Worm (Caenorhabditis elegans) whole organism, L4 larva: Measurements from ENCODE around the gene sft-1.

Experiments
- D1046.2 ChIP-seq: fragments of 200-800 bp; sonication (Bioruptor generic); IDR thresholded peaks from 2 replicates; pipeline ENCODE4 v1.3.6; 2022; ENCODE audit warnings: missing genetic modification characterization, missing compliant biosample characterization
- F44E2.7 ChIP-seq: fragments of 200-800 bp; sonication (Bioruptor generic); IDR thresholded peaks from 2 replicates; pipeline ENCODE4 v2.1.2; 2022; ENCODE audit warnings: missing genetic modification characterization, missing compliant biosample characterization
- T20F7.1 ChIP-seq: fragments of 200-800 bp; sonication (Bioruptor generic); optimal IDR thresholded peaks from 2 replicates; lab custom pipeline; 2018; ENCODE audit warnings: mild to moderate bottlenecking, missing genetic modification characterization, missing compliant biosample characterization
- T26A8.4 ChIP-seq: fragments of 200-800 bp; sonication (Bioruptor generic); IDR thresholded peaks from 2 replicates; pipeline ENCODE4 v1.3.6; 2022; ENCODE audit warnings: missing genetic modification characterization, missing compliant biosample characterization
- Y75B8A.6 ChIP-seq: fragments of 200-800 bp; sonication (Bioruptor generic); IDR thresholded peaks from 2 replicates; pipeline ENCODE4 v1.3.6; 2022; ENCODE audit warnings: missing genetic modification reagents, missing genetic modification characterization, missing compliant biosample characterization
- ZK337.2 ChIP-seq: fragments of 200-800 bp; sonication (Bioruptor generic); IDR thresholded peaks from 2 replicates; pipeline ENCODE4 v1.3.6; 2022; ENCODE audit warnings: missing genetic modification reagents, missing genetic modification characterization, missing compliant biosample characterization
- ZK546.5 ChIP-seq, 2 experiments: sonication (generic microtip); optimal IDR thresholded peaks; 2 replicates each; lab custom pipeline; 2017; ENCODE audit warnings: missing biosample characterization in 2 of 2, missing genetic modification characterization in 2 of 2
- aly-2 ChIP-seq: sonication (generic microtip); optimal IDR thresholded peaks from 2 replicates; lab custom pipeline; 2018; ENCODE audit warnings: missing biosample characterization, missing genetic modification characterization
- arid-1 ChIP-seq: fragments of 200-800 bp; sonication (Bioruptor generic); conservative IDR thresholded peaks from 2 replicates; pipeline ENCODE4 v1.3.6; 2022; ENCODE audit warnings: missing genetic modification reagents, missing genetic modification characterization, missing compliant biosample characterization
- ces-1 ChIP-seq: fragments of 150-350 bp; sonication (generic microtip); optimal IDR thresholded peaks from 4 replicates; lab custom pipeline; 2014; ENCODE audit warnings: missing biosample characterization, missing genetic modification reagents, missing genetic modification characterization
- cey-2 ChIP-seq: sonication (generic microtip); optimal IDR thresholded peaks from 3 replicates; lab custom pipeline; 2017; ENCODE audit warnings: missing genetic modification characterization, mild to moderate bottlenecking, missing compliant biosample characterization, antibody characterized with exemption, borderline replicate concordance; ENCODE audit not compliant: insufficient read depth
- ctbp-1 ChIP-seq: fragments of 200-800 bp; sonication (Bioruptor generic); IDR thresholded peaks from 2 replicates; pipeline ENCODE4 v1.3.6; 2022; ENCODE audit warnings: missing genetic modification reagents, missing genetic modification characterization, missing compliant biosample characterization
- daf-12 ChIP-seq: fragments of 150-350 bp; optimal IDR thresholded peaks from 2 replicates; lab custom pipeline; 2014; ENCODE audit warnings: missing biosample characterization, missing genetic modification reagents, missing genetic modification characterization
- daf-16 ChIP-seq, 3 experiments: sonication (generic microtip); optimal IDR thresholded peaks; 2 replicates each; lab custom pipeline; 2016 to 2017; ENCODE audit warnings: missing genetic modification characterization in 3 of 3, missing genetic modification reagents in 3 of 3, mild to moderate bottlenecking in 2 of 3, missing compliant biosample characterization in 2 of 3, missing biosample characterization in 1 of 3, moderate library complexity in 1 of 3
- daf-8 ChIP-seq: fragments of 200-800 bp; sonication (Bioruptor generic); IDR thresholded peaks from 2 replicates; pipeline ENCODE4 v1.3.6; 2022; ENCODE audit warnings: missing genetic modification characterization, missing compliant biosample characterization
- dmd-8 ChIP-seq: fragments of 200-800 bp; sonication (Bioruptor generic); IDR thresholded peaks from 2 replicates; pipeline ENCODE4 v1.3.6; 2022; ENCODE audit warnings: missing genetic modification characterization, missing compliant biosample characterization
- dmd-9 ChIP-seq: fragments of 200-800 bp; sonication (Bioruptor generic); IDR thresholded peaks from 2 replicates; pipeline ENCODE4 v1.3.6; 2022; ENCODE audit warnings: missing genetic modification reagents, missing genetic modification characterization, missing compliant biosample characterization
- dve-1 ChIP-seq: sonication (generic microtip); optimal IDR thresholded peaks from 2 replicates; lab custom pipeline; 2017; ENCODE audit warnings: antibody characterized with exemption, mild to moderate bottlenecking, missing genetic modification characterization, missing compliant biosample characterization; ENCODE audit not compliant: insufficient read depth
- egl-43 ChIP-seq: fragments of 200-800 bp; sonication (Bioruptor generic); IDR thresholded peaks from 2 replicates; pipeline ENCODE4 v1.3.6; 2022; ENCODE audit warnings: missing genetic modification reagents, missing genetic modification characterization, missing compliant biosample characterization
- fkh-10 ChIP-seq: fragments of 150-350 bp; optimal IDR thresholded peaks from 2 replicates; lab custom pipeline; 2014; ENCODE audit warnings: missing biosample characterization, missing genetic modification reagents, missing genetic modification characterization
- fos-1 ChIP-seq: fragments of 150-350 bp; optimal IDR thresholded peaks from 2 replicates; lab custom pipeline; 2014; ENCODE audit warnings: missing biosample characterization, missing genetic modification characterization
- hlh-11 ChIP-seq: fragments of 200-800 bp; sonication (Bioruptor generic); optimal IDR thresholded peaks from 2 replicates; lab custom pipeline; 2018; ENCODE audit warnings: mild to moderate bottlenecking, missing genetic modification characterization, missing compliant biosample characterization
- hlh-30 ChIP-seq: sonication (generic microtip); optimal IDR thresholded peaks from 2 replicates; lab custom pipeline; 2017; ENCODE audit warnings: antibody characterized with exemption, mild to moderate bottlenecking, missing genetic modification characterization, missing compliant biosample characterization; ENCODE audit not compliant: insufficient read depth
- jun-1 ChIP-seq: fragments of 150-350 bp; optimal IDR thresholded peaks from 2 replicates; lab custom pipeline; 2014; ENCODE audit warnings: missing biosample characterization, missing genetic modification reagents, missing genetic modification characterization
- lin-29 ChIP-seq: fragments of 200-800 bp; sonication (Bioruptor generic); IDR thresholded peaks from 2 replicates; pipeline ENCODE4 v1.3.6; 2022; ENCODE audit warnings: missing genetic modification reagents, missing genetic modification characterization, missing compliant biosample characterization
- lin-38 ChIP-seq: fragments of 200-800 bp; sonication (Bioruptor generic); IDR thresholded peaks from 2 replicates; pipeline ENCODE4 v1.3.6; 2022; ENCODE audit warnings: missing genetic modification reagents, missing genetic modification characterization, missing compliant biosample characterization
- lin-39 ChIP-seq: fragments of 150-350 bp; optimal IDR thresholded peaks from 2 replicates; lab custom pipeline; 2014; ENCODE audit warnings: missing biosample characterization, missing genetic modification reagents, missing genetic modification characterization
- lir-3 ChIP-seq: sonication (generic microtip); optimal IDR thresholded peaks from 2 replicates; lab custom pipeline; 2016; ENCODE audit warnings: mild to moderate bottlenecking, missing genetic modification characterization, missing compliant biosample characterization
- mdt-29 ChIP-seq: fragments of 200-800 bp; sonication (Bioruptor generic); IDR thresholded peaks from 2 replicates; pipeline ENCODE4 v1.3.6; 2022; ENCODE audit warnings: missing genetic modification reagents, missing genetic modification characterization, missing compliant biosample characterization
- mes-2 ChIP-seq: sonication (generic microtip); optimal IDR thresholded peaks from 2 replicates; lab custom pipeline; 2016; ENCODE audit warnings: missing genotype, mild to moderate bottlenecking, missing genetic modification characterization, missing compliant biosample characterization; ENCODE audit not compliant: poor library complexity, severe bottlenecking
- mxl-3 ChIP-seq: fragments of 200-800 bp; sonication (Bioruptor generic); optimal IDR thresholded peaks from 2 replicates; lab custom pipeline; 2018; ENCODE audit warnings: mild to moderate bottlenecking, missing genetic modification characterization, missing compliant biosample characterization
- nhr-10 ChIP-seq: fragments of 150-350 bp; optimal IDR thresholded peaks from 2 replicates; lab custom pipeline; 2014; ENCODE audit warnings: missing biosample characterization, missing genetic modification characterization
- nhr-237 ChIP-seq: sonication (generic microtip); optimal IDR thresholded peaks from 2 replicates; lab custom pipeline; 2017; ENCODE audit warnings: missing biosample characterization, missing genetic modification characterization
- nhr-25 ChIP-seq: sonication (generic microtip); optimal IDR thresholded peaks from 2 replicates; lab custom pipeline; 2017; ENCODE audit warnings: missing genetic modification characterization, mild to moderate bottlenecking, missing compliant biosample characterization, antibody characterized with exemption, moderate library complexity, borderline replicate concordance; ENCODE audit not compliant: insufficient read depth
- nhr-41 ChIP-seq: fragments of 200-800 bp; sonication (Bioruptor generic); IDR thresholded peaks from 2 replicates; pipeline ENCODE4 v1.3.6; 2022; ENCODE audit warnings: missing genetic modification reagents, missing genetic modification characterization, missing compliant biosample characterization
- nhr-6 ChIP-seq: fragments of 150-350 bp; optimal IDR thresholded peaks from 2 replicates; lab custom pipeline; 2014; ENCODE audit warnings: missing biosample characterization, missing genetic modification characterization
- nhr-77 ChIP-seq: fragments of 150-350 bp; optimal IDR thresholded peaks from 2 replicates; lab custom pipeline; 2014; ENCODE audit warnings: missing biosample characterization, missing genetic modification characterization
- pha-4 ChIP-seq, 2 experiments: fragments of 150-350 bp in 1 of 2; fragments of 200-800 bp in 1 of 2; sonication (Bioruptor generic) in 1 of 2; IDR thresholded peaks in 1 of 2; optimal IDR thresholded peaks in 1 of 2; 2 replicates each; pipeline versions ENCODE4 v1.3.6 to Lab custom; 2014 to 2022; ENCODE audit warnings: missing genetic modification characterization in 2 of 2, missing genetic modification reagents in 2 of 2, missing biosample characterization in 1 of 2, missing compliant biosample characterization in 1 of 2
- pqm-1 ChIP-seq: sonication (generic microtip); optimal IDR thresholded peaks from 2 replicates; lab custom pipeline; 2017; ENCODE audit warnings: missing biosample characterization, missing genetic modification characterization
- saeg-2 ChIP-seq: fragments of 200-800 bp; sonication (Bioruptor generic); IDR thresholded peaks from 2 replicates; pipeline ENCODE4 v1.3.6; 2022; ENCODE audit warnings: missing genetic modification reagents, missing genetic modification characterization, missing compliant biosample characterization
- snpc-1.2 ChIP-seq: fragments of 200-800 bp; sonication (Bioruptor generic); IDR thresholded peaks from 2 replicates; pipeline ENCODE4 v1.3.6; 2022; ENCODE audit warnings: missing genetic modification reagents, missing genetic modification characterization, missing compliant biosample characterization
- tag-97 ChIP-seq: fragments of 200-800 bp; sonication (Bioruptor generic); IDR thresholded peaks from 2 replicates; pipeline ENCODE4 v1.3.6; 2022; ENCODE audit warnings: missing genetic modification characterization, missing compliant biosample characterization
- tra-1 ChIP-seq: fragments of 200-800 bp; sonication (Bioruptor generic); IDR thresholded peaks from 2 replicates; pipeline ENCODE4 v1.3.6; 2022; ENCODE audit warnings: missing genetic modification reagents, missing genetic modification characterization, missing compliant biosample characterization
- unc-39 ChIP-seq: sonication (generic microtip); optimal IDR thresholded peaks from 2 replicates; lab custom pipeline; 2017; ENCODE audit warnings: missing biosample characterization, missing genetic modification characterization
- zfp-2 ChIP-seq: sonication (generic microtip); optimal IDR thresholded peaks from 2 replicates; lab custom pipeline; 2016; ENCODE audit warnings: mild to moderate bottlenecking, missing genetic modification characterization, missing compliant biosample characterization
- zip-11 ChIP-seq: fragments of 200-800 bp; sonication (Bioruptor generic); IDR thresholded peaks from 2 replicates; pipeline ENCODE4 v1.3.6; 2022; ENCODE audit warnings: missing genetic modification characterization, missing compliant biosample characterization
- ztf-7 ChIP-seq: fragments of 150-350 bp; optimal IDR thresholded peaks from 2 replicates; lab custom pipeline; 2014; ENCODE audit warnings: missing biosample characterization, missing genetic modification characterization

The sft-1 gene

DNA sequence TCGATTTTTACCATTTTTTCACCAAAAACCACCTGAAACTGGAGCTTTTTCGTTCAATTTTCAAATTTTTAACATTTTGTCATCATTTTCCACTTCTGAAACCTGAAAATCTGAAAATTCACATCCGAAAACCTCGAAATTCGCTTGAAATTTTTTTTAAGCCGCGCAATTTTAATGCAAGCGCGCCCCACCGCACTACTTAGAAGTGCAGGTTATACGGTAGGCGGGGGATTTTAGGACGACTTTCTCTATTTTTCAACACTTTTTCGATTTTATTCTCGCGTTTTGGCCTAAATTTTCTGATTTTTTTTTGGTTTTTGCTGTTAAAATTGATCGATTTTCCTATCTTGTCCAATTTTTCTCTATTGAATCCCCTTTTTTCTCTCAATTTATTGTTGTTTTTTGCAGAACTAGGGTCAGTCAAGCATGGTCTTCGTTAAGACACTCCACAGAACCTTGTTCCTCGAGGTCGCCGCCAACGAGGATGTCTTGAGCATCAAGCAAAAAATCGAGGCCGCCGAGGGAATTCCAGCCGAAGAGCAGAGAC lies 18.5 kb upstream of the sft-1 start, which contains the start of gene ubl-1 (continued):
- TF ChIP-seq daf-8 (GFP tag; lab: Robert Waterston, UW): no peak
- peak; percentile 80 for TF ChIP-seq zfp-2 (tag; lab: Kevin White, UChicago)
- TF ChIP-seq tag-97 (GFP tag; lab: Robert Waterston, UW): no peak
- TF ChIP-seq daf-16 (GFP tag; optimal IDR thresholded peaks at IDR 0.05; lab: Kevin White, UChicago): no peak
- TF ChIP-seq daf-16 (tag; optimal IDR thresholded peaks at IDR 0.05; lab: Kevin White, UChicago): peak; percentile 61
- peak; percentile 73 for TF ChIP-seq hlh-11 (tag; lab: Kevin White, UChicago)
- no peak for TF ChIP-seq ces-1 (GFP tag; lab: Kevin White, UChicago)
- TF ChIP-seq saeg-2 (GFP tag; lab: Robert Waterston, UW): no peak
- peak; percentile 38 for TF ChIP-seq ztf-7
- TF ChIP-seq pqm-1 (tag; lab: Kevin White, UChicago): no peak
- TF ChIP-seq jun-1 (tag; lab: Kevin White, UChicago): no peak
- peak; percentile 94 for TF ChIP-seq nhr-6
- TF ChIP-seq snpc-1.2 (GFP tag; lab: Robert Waterston, UW): no peak
- TF ChIP-seq nhr-237 (tag; lab: Kevin White, UChicago): no peak
- no peak for TF ChIP-seq ZK337.2 (GFP tag; lab: Robert Waterston, UW)
- peak; percentile 88 for TF ChIP-seq nhr-77 (tag; lab: Kevin White, UChicago)
- no peak for TF ChIP-seq lin-39 (tag; lab: Kevin White, UChicago)
- TF ChIP-seq dmd-9 (GFP tag; lab: Robert Waterston, UW): no peak
- peak; percentile 90 for TF ChIP-seq fkh-10 (GFP tag; lab: Kevin White, UChicago)
- peak; percentile 57 for TF ChIP-seq nhr-25
- TF ChIP-seq mxl-3 (GFP tag; lab: Kevin White, UChicago): peak; percentile 39
- no peak for TF ChIP-seq tra-1 (GFP tag; lab: Robert Waterston, UW)
- peak; percentile 23; the same call in 1 of the 2 replicates for TF ChIP-seq pha-4 (GFP tag; IDR thresholded peaks at IDR 0.05; lab: Robert Waterston, UW)
- TF ChIP-seq pha-4 (tag; optimal IDR thresholded peaks at IDR 0.05; lab: Kevin White, UChicago): peak; percentile 90
- peak; percentile 70 for TF ChIP-seq T26A8.4 (GFP tag; lab: Robert Waterston, UW)
- no peak for TF ChIP-seq nhr-10 (tag; lab: Kevin White, UChicago)
- peak; percentile 66 for TF ChIP-seq hlh-30 (tag; lab: Kevin White, UChicago)
- TF ChIP-seq lin-38 (GFP tag; lab: Robert Waterston, UW): peak; percentile 98

DNA sequence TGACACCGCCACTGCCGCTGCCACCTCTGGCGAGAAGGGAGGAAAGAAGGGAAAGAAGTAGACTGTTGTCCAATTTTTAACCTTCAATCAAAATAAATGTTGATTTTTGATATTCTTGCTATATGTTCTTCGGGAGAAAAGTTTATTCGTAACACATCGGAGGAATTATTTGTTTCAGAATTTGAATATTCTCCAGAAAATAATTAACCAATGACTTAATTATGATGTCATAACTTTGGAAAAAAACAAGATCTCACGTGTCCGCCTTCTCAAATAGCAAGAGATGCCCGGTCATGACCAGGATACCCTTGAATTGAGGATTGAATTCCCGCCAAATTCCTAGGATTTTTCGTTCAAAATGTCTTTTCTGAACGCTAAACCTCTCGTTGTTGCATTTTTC lies 17.4 kb upstream of the sft-1 start:
- no peak for TF ChIP-seq snpc-1.2 (GFP tag; lab: Robert Waterston, UW)
- TF ChIP-seq nhr-237 (tag; lab: Kevin White, UChicago): no peak
- no peak for TF ChIP-seq mdt-29 (GFP tag; lab: Robert Waterston, UW)
- 0 out of 2 replicates have a peak, but pooled peaks have one; percentile 17 for TF ChIP-seq dmd-8
- TF ChIP-seq D1046.2 (GFP tag; lab: Robert Waterston, UW): 0 out of 2 replicates have a peak, but pooled peaks have one; percentile 64
- TF ChIP-seq pqm-1 (tag; lab: Kevin White, UChicago): no peak
- TF ChIP-seq dve-1 (tag; lab: Kevin White, UChicago): no peak
- no peak for TF ChIP-seq lir-3 (tag; lab: Kevin White, UChicago)
- no peak for TF ChIP-seq aly-2 (tag; lab: Kevin White, UChicago)
- TF ChIP-seq zip-11 (GFP tag; lab: Robert Waterston, UW): no peak
- TF ChIP-seq cey-2 (tag; lab: Kevin White, UChicago): no peak
- no peak for TF ChIP-seq T26A8.4 (GFP tag; lab: Robert Waterston, UW)
- TF ChIP-seq Y75B8A.6 (GFP tag; lab: Robert Waterston, UW): no peak
- TF ChIP-seq nhr-41 (GFP tag; lab: Robert Waterston, UW): no peak
- peak; percentile 80 for TF ChIP-seq lin-38 (GFP tag; lab: Robert Waterston, UW)
- no peak for TF ChIP-seq tag-97 (GFP tag; lab: Robert Waterston, UW)
- TF ChIP-seq T20F7.1 (GFP tag; lab: Kevin White, UChicago): no peak
- no peak for TF ChIP-seq mes-2 (tag; lab: Kevin White, UChicago)
- TF ChIP-seq F44E2.7: no peak
- no peak for TF ChIP-seq unc-39
- no peak for TF ChIP-seq egl-43 (GFP tag; lab: Robert Waterston, UW)
- TF ChIP-seq daf-12 (tag; lab: Kevin White, UChicago): no peak
- TF ChIP-seq fos-1: no peak
- no peak; the same call in 1 of the 2 replicates for TF ChIP-seq pha-4 (GFP tag; IDR thresholded peaks at IDR 0.05; lab: Robert Waterston, UW)
- TF ChIP-seq pha-4 (tag; optimal IDR thresholded peaks at IDR 0.05; lab: Kevin White, UChicago): no peak
- no peak for TF ChIP-seq lin-29 (GFP tag; lab: Robert Waterston, UW)
- peak; percentile 55; the same call in 1 of the 2 replicates for TF ChIP-seq arid-1 (GFP tag; lab: Robert Waterston, UW)
- TF ChIP-seq ctbp-1 (GFP tag; lab: Robert Waterston, UW): 0 out of 2 replicates have a peak, but pooled peaks have one; percentile 34
- no peak for TF ChIP-seq ZK546.5 (tag; optimal IDR thresholded peaks at IDR 0.05; lab: Kevin White, UChicago)
